Fruit fly (Drosophila melanogaster): ENCODE results near the gene Gr28a.

The Gr28a gene

dm6 chr2L:7407638-7408037 lies 46.4 kb downstream of the Gr28a start:
- TF ChIP-seq ey (GFP tag; optimal IDR thresholded peaks at IDR 0.05) (no peak), HLH106 (tag; optimal IDR thresholded peaks at IDR 0.05) (no peak), Dfd (GFP tag; optimal IDR thresholded peaks at IDR 0.05) (no peak), dl (GFP tag; optimal IDR thresholded peaks at IDR 0.05; ENCODE audit: insufficient read depth in 1 of 2, partially characterized antibody in 2 of 2) (no peak), Myc (optimal IDR thresholded peaks at IDR 0.05) (no peak), foxo (GFP tag; optimal IDR thresholded peaks at IDR 0.05) (no peak), Hr78 (GFP tag; optimal IDR thresholded peaks at IDR 0.05) (no peak), brk (GFP tag; optimal IDR thresholded peaks at IDR 0.05) (no peak), woc (GFP tag; optimal IDR thresholded peaks at IDR 0.05) (no peak), tai (GFP tag; optimal IDR thresholded peaks at IDR 0.05) (no peak), Hnf4 (GFP tag; optimal IDR thresholded peaks at IDR 0.05) (no peak), dsf (GFP tag; optimal IDR thresholded peaks at IDR 0.05; ENCODE audit: borderline replicate concordance) (no peak)

DNA sequence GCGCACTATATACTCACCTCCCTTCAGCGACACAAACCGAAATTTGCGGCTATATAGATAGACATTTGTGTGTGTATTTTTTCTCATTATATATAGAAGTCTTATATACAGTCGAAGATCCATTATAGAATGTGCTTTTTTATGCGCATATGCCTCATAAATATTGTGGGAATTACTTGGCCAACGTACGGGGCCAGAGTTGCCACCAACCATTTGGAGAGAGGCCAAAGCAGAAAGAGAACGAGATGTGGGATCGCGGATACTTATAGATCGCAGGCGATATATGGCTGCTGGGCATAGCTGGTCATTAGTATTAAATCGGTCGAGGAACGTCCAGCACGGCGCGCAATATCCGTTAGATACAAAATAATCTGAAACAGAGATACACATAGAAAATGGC lies 49.1 kb downstream of the Gr28a start, which contains the start of gene CG5177:
CG5177 (plus strand) TSS at position 305 of the 400 bp plus-strand sequence.
- TF ChIP-seq Rel (GFP tag; optimal IDR thresholded peaks at IDR 0.05), result no peak
- TF ChIP-seq Rel (tag; optimal IDR thresholded peaks at IDR 0.05), result peak; percentile 49
- no peak for TF ChIP-seq rgr (GFP tag; optimal IDR thresholded peaks at IDR 0.05)
